Worm (Caenorhabditis elegans): Measurements from ENCODE around the gene F48G7.10.
A peak's percentile ranks its signal among the peaks of the same experiment; 100 is the strongest.

Gene F48G7.10

ce11 chrV:592959-593358 is 41.8 kb downstream of the F48G7.10 start, which contains the start of gene ZK488.5:
TSS of gene ZK488.5 (plus strand) at chrV:593259.
- TF ChIP-seq Y75B8A.6 (GFP tag; IDR thresholded peaks at IDR 0.05) (no peak), vab-7 (GFP tag; IDR thresholded peaks at IDR 0.05) (no peak), F44E2.7 (GFP tag; IDR thresholded peaks at IDR 0.05) (no peak), php-3 (GFP tag; IDR thresholded peaks at IDR 0.05) (no peak), zip-2 (tag; optimal IDR thresholded peaks at IDR 0.05) (no peak), hlh-11 (tag; optimal IDR thresholded peaks at IDR 0.05) (no peak), gei-8 (GFP tag; optimal IDR thresholded peaks at IDR 0.05) (no peak), nhr-25 (tag; optimal IDR thresholded peaks at IDR 0.05; ENCODE audit: borderline replicate concordance, insufficient read depth) (no peak), zip-11 (GFP tag; IDR thresholded peaks at IDR 0.05) (no peak), nhr-11 (tag; optimal IDR thresholded peaks at IDR 0.05) (no peak), daf-16 (GFP tag; optimal IDR thresholded peaks at IDR 0.05) (no peak), daf-16 (tag; optimal IDR thresholded peaks at IDR 0.05) (no peak), snpc-4 (tag; optimal IDR thresholded peaks at IDR 0.05) (no peak), duxl-1 (tag; optimal IDR thresholded peaks at IDR 0.05; ENCODE audit: poor library complexity) (no peak), attf-4 (tag; optimal IDR thresholded peaks at IDR 0.05) (no peak), aha-1 (tag) (no peak)

DNA sequence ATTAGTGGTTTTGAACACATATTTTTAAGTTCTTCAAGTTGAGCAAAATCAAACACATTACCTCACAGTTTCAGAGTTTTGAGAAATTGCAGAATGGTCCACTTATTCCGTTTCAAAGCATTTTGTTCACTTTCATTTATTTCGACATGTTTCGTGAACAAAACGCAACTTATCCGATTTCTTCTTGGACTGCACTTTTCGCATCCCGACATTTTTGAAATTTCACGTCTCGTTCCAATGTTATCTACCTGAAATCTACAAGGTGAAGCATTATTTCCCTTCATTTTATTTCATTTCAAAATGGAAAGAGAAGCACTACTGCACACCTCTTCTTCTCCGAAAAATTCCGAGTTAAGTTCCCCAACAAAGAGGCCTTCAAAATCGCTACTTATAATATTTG is 44.6 kb downstream of the F48G7.10 start, which contains the start of gene ZK488.6:
Gene ZK488.6 (plus strand): TSS at position 301 of the 400 bp plus-strand sequence.
- no peak for TF ChIP-seq nhr-41 (GFP tag; IDR thresholded peaks at IDR 0.05)
- no peak for TF ChIP-seq snpc-4 (tag; optimal IDR thresholded peaks at IDR 0.05)
- TF ChIP-seq fkh-10 (GFP tag; optimal IDR thresholded peaks at IDR 0.05): no peak
- no peak for TF ChIP-seq lin-39 (tag; optimal IDR thresholded peaks at IDR 0.05)
- TF ChIP-seq php-3 (GFP tag; IDR thresholded peaks at IDR 0.05): no peak
- TF ChIP-seq hlh-30 (tag; optimal IDR thresholded peaks at IDR 0.05; ENCODE audit: insufficient read depth): no peak
- TF ChIP-seq unc-39 (tag; optimal IDR thresholded peaks at IDR 0.05): no peak
- TF ChIP-seq Y75B8A.6 (GFP tag; IDR thresholded peaks at IDR 0.05): no peak
- TF ChIP-seq vab-7 (GFP tag; IDR thresholded peaks at IDR 0.05): no peak
- no peak for TF ChIP-seq nhr-10 (tag; optimal IDR thresholded peaks at IDR 0.05)
- no peak for TF ChIP-seq dmd-9 (GFP tag; IDR thresholded peaks at IDR 0.05)
- TF ChIP-seq lin-15B (tag; optimal IDR thresholded peaks at IDR 0.05): no peak
- no peak for TF ChIP-seq ceh-32 (tag; optimal IDR thresholded peaks at IDR 0.05; ENCODE audit: poor library complexity)
- no peak for TF ChIP-seq nhr-11 (tag; optimal IDR thresholded peaks at IDR 0.05)
- no peak for TF ChIP-seq pha-4 (GFP tag; IDR thresholded peaks at IDR 0.05)
- no peak for TF ChIP-seq pha-4 (tag; optimal IDR thresholded peaks at IDR 0.05)
- no peak for TF ChIP-seq gei-8 (GFP tag; optimal IDR thresholded peaks at IDR 0.05)
- TF ChIP-seq nhr-77 (tag; optimal IDR thresholded peaks at IDR 0.05): no peak
- TF ChIP-seq mxl-3 (GFP tag; optimal IDR thresholded peaks at IDR 0.05): no peak

- TF ChIP-seq Y5F2A.4 (GFP tag; optimal IDR thresholded peaks at IDR 0.05): no peak
- TF ChIP-seq unc-62 (GFP tag; optimal IDR thresholded peaks at IDR 0.05 in 1 of 2): peak in 1 of 2 experiments; percentile 40
- TF ChIP-seq unc-62 (tag; optimal IDR thresholded peaks at IDR 0.05): no peak
These were observed 46.9 kb downstream of the F48G7.10 start, which contains the start of gene K06H6.1 for ce11 chrV:587818-588217. TSS of gene K06H6.1 (plus strand) at chrV:588118.

ce11 chrV:585472-585871 is 49.3 kb downstream of the F48G7.10 start, which contains the start of gene K06H6.2:
TSS of gene K06H6.2 (plus strand) at chrV:585772.
- TF ChIP-seq mes-2 (tag; optimal IDR thresholded peaks at IDR 0.05; ENCODE audit: poor library complexity, severe bottlenecking) (no peak), dpl-1 (GFP tag; optimal IDR thresholded peaks at IDR 0.05) (no peak), aha-1 (tag) (peak; percentile 4), duxl-1 (tag; optimal IDR thresholded peaks at IDR 0.05; ENCODE audit: poor library complexity) (no peak)
